Worm (Caenorhabditis elegans) whole organism, L1 larva: Measurements from ENCODE around the gene sorf-1.

ENCODE experiments used
- elt-2 ChIP-seq: sonication (generic microtip); optimal IDR thresholded peaks from 2 replicates; lab custom pipeline; 2016; ENCODE audit warnings: missing genetic modification characterization, mild to moderate bottlenecking, inconsistent platforms, missing compliant biosample characterization, missing genetic modification reagents
- fos-1 ChIP-seq: fragments of 150-350 bp; optimal IDR thresholded peaks from 2 replicates; lab custom pipeline; 2014; ENCODE audit warnings: missing biosample characterization, missing genetic modification characterization
- lin-13 ChIP-seq: fragments of 150-350 bp; optimal IDR thresholded peaks from 2 replicates; lab custom pipeline; 2014; ENCODE audit warnings: missing biosample characterization, missing genetic modification reagents, missing genetic modification characterization
- lir-3 ChIP-seq: sonication (generic microtip); optimal IDR thresholded peaks from 2 replicates; lab custom pipeline; 2016; ENCODE audit warnings: mild to moderate bottlenecking, missing genetic modification characterization, moderate library complexity, missing compliant biosample characterization; ENCODE audit not compliant: poor library complexity
- nhr-77 ChIP-seq: fragments of 150-350 bp; optimal IDR thresholded peaks from 2 replicates; lab custom pipeline; 2014; ENCODE audit warnings: missing biosample characterization, missing genetic modification characterization
- snu-23 ChIP-seq: sonication (generic microtip); optimal IDR thresholded peaks from 2 replicates; lab custom pipeline; 2016; ENCODE audit warnings: missing genetic modification characterization, missing compliant biosample characterization

DNA sequence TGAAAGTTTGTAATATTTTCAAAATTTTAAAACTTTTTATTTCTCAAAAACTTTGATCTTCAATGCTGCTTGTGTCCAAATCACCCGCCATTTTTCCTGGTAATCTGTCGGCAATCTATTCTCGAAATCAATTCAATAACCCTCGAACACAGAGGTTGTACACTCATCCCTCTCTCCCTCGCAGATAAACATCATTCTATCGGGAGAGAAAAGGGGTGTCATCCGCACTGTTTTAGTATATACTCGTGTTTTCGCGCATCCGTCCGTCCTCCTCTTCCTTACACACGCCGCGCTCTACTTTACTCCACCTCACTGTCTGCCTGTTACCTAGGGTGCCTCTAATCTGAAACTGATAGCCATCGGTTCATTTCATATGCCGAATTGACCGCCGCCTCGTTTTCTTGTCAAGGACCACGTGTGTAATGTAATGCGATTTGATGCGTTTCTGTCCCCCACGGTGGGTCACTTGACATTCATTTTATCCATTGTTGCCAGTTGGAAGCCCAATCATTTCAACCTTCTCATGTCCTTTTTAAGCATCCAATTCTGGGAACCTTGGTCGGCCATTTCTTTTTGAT, 35.3 kb downstream of the sorf-1 start:
- TF ChIP-seq lin-13 (GFP tag; lab: Kevin White, UChicago) (no peak), snu-23 (GFP tag; lab: Kevin White, UChicago) (peak; percentile 7), elt-2 (tag; lab: Kevin White, UChicago) (no peak), lir-3 (tag; lab: Kevin White, UChicago) (no peak), nhr-77 (tag; lab: Kevin White, UChicago) (no peak), fos-1 (tag; lab: Kevin White, UChicago) (no peak)
